Fruit fly (Drosophila melanogaster) whole organism, wandering third instar larva: ENCODE measurements around the gene CG14636.

Experiments
- Abd-B ChIP-seq: fragments of >200 bp; optimal IDR thresholded peaks from 2 replicates; lab custom pipeline; 2017; ENCODE audit warnings: missing biosample characterization, missing genetic modification characterization
- CG32264 ChIP-seq: fragments of 200-800 bp; sonication (Bioruptor generic); optimal IDR thresholded peaks from 2 replicates; lab custom pipeline; 2016; ENCODE audit warnings: missing biosample characterization, missing genetic modification characterization
- CG9705 ChIP-seq: fragments of 200-800 bp; sonication (Bioruptor generic); optimal IDR thresholded peaks from 2 replicates; lab custom pipeline; 2018; ENCODE audit warnings: missing biosample characterization, mild to moderate bottlenecking, missing genetic modification characterization
- CrebA ChIP-seq: fragments of 200-800 bp; sonication (Bioruptor generic); optimal IDR thresholded peaks from 2 replicates; lab custom pipeline; 2016; ENCODE audit warnings: missing biosample characterization, mild to moderate bottlenecking, missing genetic modification characterization, borderline replicate concordance
- Dfd ChIP-seq: fragments of >200 bp; optimal IDR thresholded peaks from 2 replicates; lab custom pipeline; 2017; ENCODE audit warnings: missing biosample characterization, missing genetic modification characterization
- Dif ChIP-seq: fragments of 200-275, 200-300 bp; sonication (Bioruptor generic); optimal IDR thresholded peaks from 2 replicates; lab custom pipeline; 2018; ENCODE audit warnings: missing biosample characterization, missing genetic modification characterization; ENCODE audit not compliant: partially characterized antibody
- GATAd ChIP-seq: sonication (Bioruptor generic); optimal IDR thresholded peaks from 2 replicates; lab custom pipeline; 2016; ENCODE audit warnings: missing biosample characterization, missing genetic modification characterization
- HLH106 ChIP-seq: fragments of 200-800 bp; optimal IDR thresholded peaks from 3 replicates; lab custom pipeline; 2019; ENCODE audit warnings: missing biosample characterization, mild to moderate bottlenecking, missing genetic modification characterization, moderate library complexity
- Hnf4 ChIP-seq: fragments of 200-800 bp; sonication (Bioruptor generic); optimal IDR thresholded peaks from 2 replicates; lab custom pipeline; 2016; ENCODE audit warnings: missing biosample characterization, mild to moderate bottlenecking, missing genetic modification characterization
- Hr78 ChIP-seq: fragments of >200 bp; optimal IDR thresholded peaks from 2 replicates; lab custom pipeline; 2017; ENCODE audit warnings: missing biosample characterization, missing genetic modification characterization
- Hr83 ChIP-seq: fragments of 200-300 bp; sonication (Bioruptor generic); optimal IDR thresholded peaks from 2 replicates; lab custom pipeline; 2016; ENCODE audit warnings: missing biosample characterization, mild to moderate bottlenecking, missing genetic modification characterization, moderate library complexity; ENCODE audit not compliant: poor library complexity, severe bottlenecking
- Jra ChIP-seq: sonication (Bioruptor generic); optimal IDR thresholded peaks from 2 replicates; lab custom pipeline; 2016; ENCODE audit warnings: missing biosample characterization, missing genetic modification characterization
- Mio ChIP-seq: sonication (Bioruptor generic); optimal IDR thresholded peaks from 2 replicates; lab custom pipeline; 2016; ENCODE audit warnings: missing biosample characterization, missing genetic modification characterization
- Myc ChIP-seq: fragments of >200 bp; optimal IDR thresholded peaks from 2 replicates; lab custom pipeline; 2017
- N ChIP-seq: fragments of >200 bp; optimal IDR thresholded peaks from 2 replicates; lab custom pipeline; 2018; ENCODE audit warnings: missing biosample characterization, missing external identifiers, missing genetic modification characterization
- OdsH ChIP-seq: fragments of 200-800 bp; sonication (Bioruptor generic); optimal IDR thresholded peaks from 2 replicates; lab custom pipeline; 2016; ENCODE audit warnings: missing biosample characterization, mild to moderate bottlenecking, missing genetic modification characterization
- Rel ChIP-seq, 2 experiments: fragments of 200-800 bp; sonication (Bioruptor generic) in 1 of 2; optimal IDR thresholded peaks; 2 replicates in 1 of 2; 3 replicates in 1 of 2; lab custom pipeline; 2016 to 2019; ENCODE audit warnings: mild to moderate bottlenecking in 2 of 2, missing biosample characterization in 2 of 2, missing genetic modification characterization in 2 of 2, moderate library complexity in 1 of 2
- Sp1 ChIP-seq: fragments of 200-800 bp; sonication (Bioruptor generic); optimal IDR thresholded peaks from 3 replicates; lab custom pipeline; 2019; ENCODE audit warnings: missing biosample characterization, mild to moderate bottlenecking, missing genetic modification characterization, moderate library complexity
- Vsx2 ChIP-seq: fragments of 200-300, 225-300 bp; sonication (Bioruptor generic); optimal IDR thresholded peaks from 2 replicates; lab custom pipeline; 2018; ENCODE audit warnings: missing biosample characterization, missing genetic modification characterization; ENCODE audit not compliant: partially characterized antibody
- br ChIP-seq: fragments of 200-800 bp; sonication (Bioruptor generic); optimal IDR thresholded peaks from 2 replicates; lab custom pipeline; 2016; ENCODE audit warnings: missing biosample characterization, missing genetic modification characterization
- brk ChIP-seq: fragments of 200-800 bp; sonication (Bioruptor generic); optimal IDR thresholded peaks from 2 replicates; lab custom pipeline; 2016; ENCODE audit warnings: missing biosample characterization, mild to moderate bottlenecking, missing genetic modification characterization
- dl ChIP-seq, 2 experiments: fragments of 175-275, 200-275 bp in 1 of 2; fragments of 200-275 bp in 1 of 2; sonication (Bioruptor generic); optimal IDR thresholded peaks; lab custom pipeline; 2018; ENCODE audit warnings: mild to moderate bottlenecking in 2 of 2, missing biosample characterization in 2 of 2, missing genetic modification characterization in 2 of 2, moderate library complexity in 2 of 2; ENCODE audit not compliant: partially characterized antibody in 2 of 2, insufficient read depth in 1 of 2
- dmrt93B ChIP-seq: fragments of 200-800 bp; sonication (Bioruptor generic); optimal IDR thresholded peaks from 2 replicates; lab custom pipeline; 2018; ENCODE audit warnings: missing biosample characterization, mild to moderate bottlenecking, missing genetic modification characterization
- dsf ChIP-seq: sonication (Bioruptor generic); optimal IDR thresholded peaks from 2 replicates; lab custom pipeline; 2016; ENCODE audit warnings: missing biosample characterization, missing genetic modification characterization, borderline replicate concordance
- ey ChIP-seq: fragments of 200-800 bp; sonication (Bioruptor generic); optimal IDR thresholded peaks from 2 replicates; lab custom pipeline; 2016; ENCODE audit warnings: missing biosample characterization, missing genetic modification characterization
- foxo ChIP-seq, 2 experiments: fragments of 200-800 bp; sonication (Bioruptor generic); optimal IDR thresholded peaks; 2 replicates in 1 of 2; 3 replicates in 1 of 2; lab custom pipeline; 2016 to 2017; ENCODE audit warnings: missing biosample characterization in 2 of 2, missing genetic modification characterization in 2 of 2
- fru ChIP-seq: fragments of 200-800 bp; sonication (Bioruptor generic); optimal IDR thresholded peaks from 3 replicates; lab custom pipeline; 2016; ENCODE audit warnings: missing biosample characterization, mild to moderate bottlenecking, missing genetic modification characterization
- h ChIP-seq: fragments of 200-800 bp; sonication (Bioruptor generic); optimal IDR thresholded peaks from 3 replicates; lab custom pipeline; 2016; ENCODE audit warnings: missing biosample characterization, mild to moderate bottlenecking, missing genetic modification characterization
- jim ChIP-seq: fragments of 175-275, 200-325 bp; sonication (Bioruptor generic); optimal IDR thresholded peaks from 2 replicates; lab custom pipeline; 2016; ENCODE audit warnings: missing biosample characterization, mild to moderate bottlenecking, missing genetic modification characterization
- lola ChIP-seq: fragments of >200 bp; optimal IDR thresholded peaks from 2 replicates; lab custom pipeline; 2017; ENCODE audit warnings: missing biosample characterization, missing genetic modification characterization
- pan ChIP-seq: fragments of >200 bp; optimal IDR thresholded peaks from 2 replicates; lab custom pipeline; 2017
- psq ChIP-seq: fragments of 200-800 bp; sonication (Bioruptor generic); optimal IDR thresholded peaks from 3 replicates; lab custom pipeline; 2017; ENCODE audit warnings: missing biosample characterization, mild to moderate bottlenecking, missing genetic modification characterization, moderate library complexity
- rgr ChIP-seq: fragments of 200-800 bp; sonication (Bioruptor generic); optimal IDR thresholded peaks from 3 replicates; lab custom pipeline; 2016; ENCODE audit warnings: missing biosample characterization, mild to moderate bottlenecking, missing genetic modification characterization
- sage ChIP-seq: fragments of 200-800 bp; sonication (Bioruptor generic); optimal IDR thresholded peaks from 2 replicates; lab custom pipeline; 2016; ENCODE audit warnings: missing biosample characterization, mild to moderate bottlenecking, missing genetic modification characterization
- sv ChIP-seq: fragments of 200-800 bp; sonication (Bioruptor generic); optimal IDR thresholded peaks from 3 replicates; lab custom pipeline; 2016; ENCODE audit warnings: missing biosample characterization, missing genetic modification characterization
- tai ChIP-seq: sonication (Bioruptor generic); optimal IDR thresholded peaks from 2 replicates; lab custom pipeline; 2016; ENCODE audit warnings: missing biosample characterization, missing genetic modification characterization
- usp ChIP-seq: fragments of >200 bp; optimal IDR thresholded peaks from 2 replicates; lab custom pipeline; 2017; ENCODE audit warnings: missing biosample characterization, missing genetic modification characterization
- woc ChIP-seq: sonication (Bioruptor generic); optimal IDR thresholded peaks from 2 replicates; lab custom pipeline; 2016; ENCODE audit warnings: missing biosample characterization, mild to moderate bottlenecking, missing genetic modification characterization

The CG14636 gene

DNA sequence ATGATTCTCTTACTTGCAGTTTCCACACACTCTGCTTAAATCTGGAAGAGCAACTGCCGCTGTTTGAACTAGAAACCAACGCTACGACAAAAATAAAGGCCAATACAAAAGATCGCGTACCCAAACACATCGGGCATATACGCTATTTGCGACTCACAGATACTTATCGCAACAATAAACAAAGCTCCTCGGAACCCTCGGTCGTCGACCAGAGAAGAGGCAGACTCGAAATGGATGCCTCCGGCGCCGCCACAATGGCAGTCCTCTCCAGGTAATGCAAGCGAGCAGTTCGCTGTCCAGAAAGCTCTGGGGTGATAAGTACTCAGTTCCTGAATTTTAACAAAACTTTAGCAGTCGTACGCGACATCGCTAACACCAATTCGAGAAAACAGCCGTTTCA lies 21.4 kb upstream of the CG14636 start:
- TF ChIP-seq rgr (GFP tag; lab: Kevin White, UChicago): peak; percentile 5
- no peak for TF ChIP-seq Hr78 (GFP tag; lab: Kevin White, UChicago)
- TF ChIP-seq Dif (GFP tag; lab: Kevin White, UChicago): peak; percentile 56
- TF ChIP-seq h (GFP tag; lab: Kevin White, UChicago): peak; percentile 32
- peak; percentile 40 for TF ChIP-seq br (GFP tag; lab: Kevin White, UChicago)
- TF ChIP-seq Sp1 (GFP tag; lab: Kevin White, UChicago): peak; percentile 14
- no peak for TF ChIP-seq Hnf4
- peak; percentile 10 for TF ChIP-seq Jra (GFP tag; lab: Kevin White, UChicago)
- TF ChIP-seq Hr83: peak; percentile 81
- TF ChIP-seq, all 38 proteins: peak for 7

DNA sequence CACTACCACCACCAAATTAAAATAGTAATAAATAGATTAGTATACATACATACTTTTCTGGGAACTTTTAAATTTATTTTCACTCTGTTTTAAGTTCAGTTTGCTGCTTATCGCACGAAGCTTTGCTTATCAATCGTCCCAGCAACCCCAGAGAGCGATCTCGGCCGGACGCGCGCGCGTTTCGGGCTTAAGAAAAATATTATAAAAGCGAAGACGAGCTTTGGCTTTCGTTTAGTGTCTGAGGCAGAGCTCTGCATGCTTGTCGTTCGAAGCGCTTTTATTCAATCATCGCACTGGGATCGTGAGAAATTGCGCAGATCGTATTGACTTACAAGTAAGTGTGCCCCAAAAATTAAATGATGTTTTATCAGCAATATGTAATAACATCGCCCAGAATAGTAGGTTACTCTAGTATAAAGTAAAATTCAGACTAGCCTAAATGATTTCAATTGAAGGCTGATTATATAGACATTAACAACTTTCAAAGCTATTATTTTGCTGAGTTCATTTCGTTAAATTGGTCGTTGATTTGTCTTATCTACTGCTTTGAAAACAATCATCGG lies 20.0 kb upstream of the CG14636 start, which contains the start of gene Gel:
Gene Gel (plus strand): TSS at position 227 of the 563 bp plus-strand sequence.
- TF ChIP-seq usp (GFP tag; lab: Kevin White, UChicago) (no peak), Hnf4 (no peak), h (GFP tag; lab: Kevin White, UChicago) (peak; percentile 46), Rel (GFP tag; optimal IDR thresholded peaks at IDR 0.05; lab: Kevin White, UChicago) (no peak), Rel (tag; optimal IDR thresholded peaks at IDR 0.05; lab: Kevin White, UChicago) (peak; percentile 38)
- TF ChIP-seq, all 38 proteins: peak for 2

- no peak for TF ChIP-seq tai (GFP tag; lab: Kevin White, UChicago)
Measured at dm6 chr3R:4233018-4233385, 17.9 kb upstream of the CG14636 start, which contains the start of gene abs. TSS of gene abs (plus strand) at chr3R:4233047.

DNA sequence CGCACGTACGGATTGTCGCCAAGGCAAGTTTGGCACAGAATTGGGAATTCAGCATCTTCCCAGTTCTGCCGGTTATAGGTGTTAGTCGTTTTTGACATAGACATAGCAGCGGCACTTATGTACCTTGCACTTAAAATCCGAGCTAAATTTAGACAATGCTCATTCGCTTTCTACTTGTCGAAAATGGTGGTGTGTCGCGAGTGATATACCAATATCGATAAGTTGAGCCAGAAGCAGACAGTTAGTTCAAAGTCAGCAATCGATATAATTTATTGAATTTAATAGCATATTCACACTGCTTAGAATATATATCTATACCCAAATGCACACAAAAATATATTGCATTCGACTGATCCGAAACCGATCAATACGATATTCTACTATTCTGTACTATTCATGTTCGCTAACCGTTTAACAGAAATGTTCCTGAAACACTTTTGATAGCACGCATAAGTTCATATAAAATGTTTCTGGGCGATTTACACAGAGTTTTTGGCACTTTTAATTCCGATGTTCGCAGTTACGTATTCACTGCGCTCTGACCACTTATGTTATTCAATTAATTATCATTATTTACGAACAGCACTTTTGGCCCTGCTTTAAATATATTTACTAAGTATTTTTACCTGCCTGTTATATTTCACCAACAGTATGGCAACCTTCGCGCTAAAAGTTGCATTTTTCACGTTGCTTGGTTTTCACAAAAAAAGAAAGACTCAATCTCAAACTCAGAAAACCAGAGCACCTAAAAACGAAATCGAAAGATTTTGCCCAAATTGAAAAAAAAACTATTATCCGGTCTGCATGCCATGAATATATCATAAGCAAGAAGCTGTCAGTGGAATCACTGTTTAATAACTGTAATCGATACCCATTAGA lies 17.3 kb upstream of the CG14636 start, which contains the start of gene CG14641:
Gene CG14641 (minus strand): TSS at position 204 of the 879 bp plus-strand sequence.
- TF ChIP-seq sv (GFP tag; lab: Kevin White, UChicago) (no peak), dsf (GFP tag; lab: Kevin White, UChicago) (no peak), Dfd (no peak), Abd-B (GFP tag; lab: Kevin White, UChicago) (peak; percentile 63), psq (GFP tag; lab: Kevin White, UChicago) (no peak), Myc (lab: Kevin White, UChicago) (peak; percentile 9), pan (lab: Kevin White, UChicago) (no peak), GATAd (GFP tag; lab: Kevin White, UChicago) (no peak), CG9705 (GFP tag; lab: Kevin White, UChicago) (no peak), ey (GFP tag; lab: Kevin White, UChicago) (no peak), h (GFP tag; lab: Kevin White, UChicago) (no peak), Dif (GFP tag; lab: Kevin White, UChicago) (no peak), CG32264 (no peak), foxo (GFP tag; optimal IDR thresholded peaks at IDR 0.05; lab: Kevin White, UChicago) (no peak), lola (GFP tag; lab: Kevin White, UChicago) (peak; percentile 98), br (GFP tag; lab: Kevin White, UChicago) (no peak), Hr78 (GFP tag; lab: Kevin White, UChicago) (peak; percentile 82), HLH106 (tag; lab: Kevin White, UChicago) (peak; percentile 7), Jra (GFP tag; lab: Kevin White, UChicago) (no peak), OdsH (GFP tag; lab: Kevin White, UChicago) (no peak), Hnf4 (no peak), Rel (GFP tag; optimal IDR thresholded peaks at IDR 0.05; lab: Kevin White, UChicago) (no peak), Rel (tag; optimal IDR thresholded peaks at IDR 0.05; lab: Kevin White, UChicago) (no peak), jim (no peak), N (peak; percentile 86), CrebA (GFP tag; lab: Kevin White, UChicago) (no peak), Mio (GFP tag; lab: Kevin White, UChicago) (no peak), brk (GFP tag; lab: Kevin White, UChicago) (no peak), tai (GFP tag; lab: Kevin White, UChicago) (no peak), Vsx2 (GFP tag; lab: Kevin White, UChicago) (no peak), dmrt93B (GFP tag; lab: Kevin White, UChicago) (peak; percentile 40), usp (GFP tag; lab: Kevin White, UChicago) (no peak), woc (peak; percentile 63), Hr83 (no peak), sage (GFP tag; lab: Kevin White, UChicago) (no peak), Sp1 (GFP tag; lab: Kevin White, UChicago) (no peak), fru (GFP tag; lab: Kevin White, UChicago) (no peak), dl (GFP tag; optimal IDR thresholded peaks at IDR 0.05; lab: Kevin White, UChicago; ENCODE audit: insufficient read depth in 1 of 2, partially characterized antibody in 2 of 2) (no peak), rgr (GFP tag; lab: Kevin White, UChicago) (no peak)
